Fruit fly (Drosophila melanogaster): ENCODE measurements around the gene Usp39.
A peak's percentile ranks its signal among the peaks of the same experiment; 100 is the strongest.

DNA sequence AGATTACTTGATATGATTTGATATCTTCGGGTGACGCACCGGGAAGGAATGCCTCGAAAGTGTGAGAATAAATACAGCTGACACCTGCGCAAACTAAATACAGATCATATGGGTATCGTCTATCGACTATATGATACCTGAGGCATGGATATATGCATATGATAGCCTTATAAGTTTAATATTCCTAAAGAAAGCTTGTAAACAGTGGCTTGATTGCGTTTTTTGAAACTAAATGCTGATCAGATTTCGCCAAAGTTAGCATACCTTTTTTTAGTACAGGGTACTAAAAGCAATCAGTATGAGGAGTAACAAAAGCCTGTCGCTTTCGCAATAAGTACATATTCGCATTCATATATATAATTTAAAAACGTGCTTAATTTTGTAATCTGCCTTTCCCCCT, 23.6 kb upstream of the Usp39 start:
- TF ChIP-seq CG4496 (GFP tag; IDR thresholded peaks at IDR 0.05) (peak; percentile 65; the same call in 2 of the 3 replicates), CG8159 (tag; optimal IDR thresholded peaks at IDR 0.05) (peak; percentile 70), CG15710 (tag; optimal IDR thresholded peaks at IDR 0.05) (no peak), CG9948 (tag; optimal IDR thresholded peaks at IDR 0.05) (no peak), EcR (GFP tag; optimal IDR thresholded peaks at IDR 0.05) (no peak), CG12605 (GFP tag; IDR thresholded peaks at IDR 0.05) (no peak), CG14655 (GFP tag; optimal IDR thresholded peaks at IDR 0.05) (peak; percentile 23), CG8301 (tag; optimal IDR thresholded peaks at IDR 0.05) (no peak), gl (tag; optimal IDR thresholded peaks at IDR 0.05) (no peak), Ets98B (GFP tag; IDR thresholded peaks at IDR 0.05) (peak; percentile 41; the same call in 1 of the 2 replicates), CG32121 (GFP tag; IDR thresholded peaks at IDR 0.05) (0 out of 2 replicates have a peak, but pooled peaks have one; percentile 15), CG10348 (GFP tag; IDR thresholded peaks at IDR 0.05) (no peak), CG13204 (GFP tag; optimal IDR thresholded peaks at IDR 0.05) (no peak)
